Fruit fly (Drosophila melanogaster): ENCODE measurements around the gene kmg.

The kmg gene

dm6 chr2L:13179095-13179494 lies 18.8 kb downstream of the kmg start, which contains the start of gene Alg7 (continued):
- TF ChIP-seq crp (GFP tag; optimal IDR thresholded peaks at IDR 0.05): peak; percentile 79 to 97
- TF ChIP-seq Deaf1 (tag; optimal IDR thresholded peaks at IDR 0.05): no peak
- TF ChIP-seq Aef1 (GFP tag; IDR thresholded peaks at IDR 0.05): no peak
- no peak for TF ChIP-seq ac (GFP tag; optimal IDR thresholded peaks at IDR 0.05)
- TF ChIP-seq ssp (GFP tag; IDR thresholded peaks at IDR 0.05): no peak
- TF ChIP-seq CG11398 (GFP tag; optimal IDR thresholded peaks at IDR 0.05): no peak
- no peak for TF ChIP-seq eyg (GFP tag; optimal IDR thresholded peaks at IDR 0.05)
- TF ChIP-seq CG15514 (GFP tag; optimal IDR thresholded peaks at IDR 0.05): no peak
- TF ChIP-seq CkIIα-i1 (GFP tag; IDR thresholded peaks at IDR 0.05): no peak
- TF ChIP-seq Stat92E (GFP tag; optimal IDR thresholded peaks at IDR 0.05): no peak
- TF ChIP-seq Elba2 (GFP tag; optimal IDR thresholded peaks at IDR 0.05): no peak
- TF ChIP-seq pum (GFP tag; optimal IDR thresholded peaks at IDR 0.05): no peak
- TF ChIP-seq ci (GFP tag; IDR thresholded peaks at IDR 0.05): 0 out of 3 replicates have a peak, but pooled peaks have one; percentile 10
- no peak for TF ChIP-seq CG43689 (GFP tag; IDR thresholded peaks at IDR 0.05)
- no peak for TF ChIP-seq Fer1 (GFP tag; optimal IDR thresholded peaks at IDR 0.05)
- no peak for TF ChIP-seq scrt (GFP tag; optimal IDR thresholded peaks at IDR 0.05)
- no peak for TF ChIP-seq CG2678 (tag; optimal IDR thresholded peaks at IDR 0.05)
- TF ChIP-seq zen (tag; optimal IDR thresholded peaks at IDR 0.05): peak; percentile 4
- TF ChIP-seq jumu (GFP tag; optimal IDR thresholded peaks at IDR 0.05): no peak
- no peak for TF ChIP-seq schlank (tag; optimal IDR thresholded peaks at IDR 0.05)
- TF ChIP-seq CG17912 (GFP tag; optimal IDR thresholded peaks at IDR 0.05): no peak
- peak; percentile 19 for TF ChIP-seq CG14710 (tag; optimal IDR thresholded peaks at IDR 0.05)
- no peak for TF ChIP-seq Lpt (GFP tag; optimal IDR thresholded peaks at IDR 0.05)
- no peak for TF ChIP-seq da (GFP tag; optimal IDR thresholded peaks at IDR 0.05)
- no peak for TF ChIP-seq z (GFP tag; IDR thresholded peaks at IDR 0.05)
- TF ChIP-seq CG12744 (GFP tag; optimal IDR thresholded peaks at IDR 0.05): no peak
- no peak for TF ChIP-seq Nf-YA (GFP tag; IDR thresholded peaks at IDR 0.05)
- TF ChIP-seq NK7.1 (GFP tag; optimal IDR thresholded peaks at IDR 0.05): no peak
- no peak for TF ChIP-seq pho (GFP tag; optimal IDR thresholded peaks at IDR 0.05)
- no peak for TF ChIP-seq lbe (GFP tag; optimal IDR thresholded peaks at IDR 0.05)
- TF ChIP-seq CG10565 (GFP tag; optimal IDR thresholded peaks at IDR 0.05): no peak
- TF ChIP-seq trem (tag; optimal IDR thresholded peaks at IDR 0.05): peak; percentile 21
- TF ChIP-seq BEAF-32 (GFP tag; optimal IDR thresholded peaks at IDR 0.05): peak; percentile 6
- TF ChIP-seq bowl (GFP tag; IDR thresholded peaks at IDR 0.05): no peak
- TF ChIP-seq CG2875 (GFP tag; optimal IDR thresholded peaks at IDR 0.05): no peak
- no peak for TF ChIP-seq CG10321 (GFP tag; IDR thresholded peaks at IDR 0.05)
- TF ChIP-seq ttk (GFP tag; IDR thresholded peaks at IDR 0.05): no peak
- no peak for TF ChIP-seq kay (GFP tag; optimal IDR thresholded peaks at IDR 0.05)
- TF ChIP-seq CG2129 (GFP tag; IDR thresholded peaks at IDR 0.05; ENCODE audit: partially characterized antibody): 0 out of 2 replicates have a peak, but pooled peaks have one; percentile 16
- no peak for TF ChIP-seq zf30C (GFP tag; optimal IDR thresholded peaks at IDR 0.05)
- no peak for TF ChIP-seq CG15011 (GFP tag; optimal IDR thresholded peaks at IDR 0.05)
- TF ChIP-seq bab2 (GFP tag; optimal IDR thresholded peaks at IDR 0.05): no peak
- TF ChIP-seq CG9932 (GFP tag; IDR thresholded peaks at IDR 0.05): no peak
- no peak for TF ChIP-seq CG12659 (GFP tag; optimal IDR thresholded peaks at IDR 0.05)
- TF ChIP-seq Lhr (GFP tag; optimal IDR thresholded peaks at IDR 0.05): no peak
- TF ChIP-seq gcm (GFP tag; optimal IDR thresholded peaks at IDR 0.05): no peak
- TF ChIP-seq Opbp (GFP tag; IDR thresholded peaks at IDR 0.05; ENCODE audit: partially characterized antibody): no peak
- TF ChIP-seq CG13287 (GFP tag; IDR thresholded peaks at IDR 0.05; ENCODE audit: partially characterized antibody): peak; percentile 50
- TF ChIP-seq gfzf (GFP tag; optimal IDR thresholded peaks at IDR 0.05): peak; percentile 43
- no peak for TF ChIP-seq CG11504 (tag; optimal IDR thresholded peaks at IDR 0.05)
- no peak for TF ChIP-seq CG10147 (GFP tag; optimal IDR thresholded peaks at IDR 0.05)

All from whole organism, embryonic.